Worm (Caenorhabditis elegans) whole organism, L4/young adult: ENCODE data around the gene rde-12.

ENCODE experiments used
- W03F9.2 ChIP-seq: fragments of 150-350 bp; optimal IDR thresholded peaks from 2 replicates; lab custom pipeline; 2014; ENCODE audit warnings: missing biosample characterization, missing genetic modification characterization
- dao-5 ChIP-seq: sonication (generic microtip); optimal IDR thresholded peaks from 2 replicates; lab custom pipeline; 2016; ENCODE audit warnings: missing genotype, missing genetic modification characterization, moderate library complexity, missing compliant biosample characterization
- him-1 ChIP-seq: sonication (generic microtip); optimal IDR thresholded peaks from 2 replicates; lab custom pipeline; 2016; ENCODE audit warnings: missing genotype, missing genetic modification reagents, missing genetic modification characterization, missing compliant biosample characterization

- TF ChIP-seq him-1 (tag; lab: Kevin White, UChicago): no peak
- TF ChIP-seq dao-5: no peak
- no peak for TF ChIP-seq W03F9.2 (tag; lab: Kevin White, UChicago)
Observed at ce11 chrV:13659219-13659618, 6.0 kb upstream of the rde-12 start.
